Worm (Caenorhabditis elegans) whole organism, L1 larva: ENCODE measurements around the gene cdt-2.

Source experiments
- C04F5.9 ChIP-seq: sonication (generic microtip); optimal IDR thresholded peaks from 2 replicates; lab custom pipeline; 2016; ENCODE audit warnings: missing genetic modification characterization, missing compliant biosample characterization
- C16A3.4 ChIP-seq: fragments of 150-350 bp; optimal IDR thresholded peaks from 2 replicates; lab custom pipeline; 2014; ENCODE audit warnings: missing biosample characterization, missing genetic modification characterization
- C34B4.2 ChIP-seq: sonication (generic microtip); optimal IDR thresholded peaks from 2 replicates; lab custom pipeline; 2017; ENCODE audit warnings: mild to moderate bottlenecking, missing genetic modification characterization, missing compliant biosample characterization
- F16B12.6 ChIP-seq: fragments of 150-350 bp; optimal IDR thresholded peaks from 2 replicates; lab custom pipeline; 2014; ENCODE audit warnings: missing biosample characterization, missing genetic modification characterization
- Y116A8C.19 ChIP-seq: sonication (generic microtip); optimal IDR thresholded peaks from 2 replicates; lab custom pipeline; 2016; ENCODE audit warnings: missing compliant biosample characterization, missing genetic modification characterization, borderline replicate concordance
- alr-1 ChIP-seq: fragments of 200-800 bp; sonication (Bioruptor generic); optimal IDR thresholded peaks from 2 replicates; lab custom pipeline; 2018; ENCODE audit warnings: borderline replicate concordance, mild to moderate bottlenecking, missing genetic modification characterization, missing compliant biosample characterization
- aly-2 ChIP-seq: fragments of 150-350 bp; optimal IDR thresholded peaks from 2 replicates; lab custom pipeline; 2014; ENCODE audit warnings: missing biosample characterization, missing genetic modification characterization
- ama-1 ChIP-seq: fragments of 150-350 bp; optimal IDR thresholded peaks from 2 replicates; lab custom pipeline; 2014
- blmp-1 ChIP-seq: fragments of 150-350 bp; optimal IDR thresholded peaks from 2 replicates; lab custom pipeline; 2014; ENCODE audit warnings: missing biosample characterization, missing genetic modification characterization
- ceh-8 ChIP-seq: fragments of 200-800 bp; sonication (Bioruptor generic); optimal IDR thresholded peaks from 2 replicates; lab custom pipeline; 2018; ENCODE audit warnings: mild to moderate bottlenecking, missing genetic modification characterization, moderate library complexity, missing compliant biosample characterization
- ces-1 ChIP-seq: fragments of 150-350 bp; optimal IDR thresholded peaks from 2 replicates; lab custom pipeline; 2014; ENCODE audit warnings: missing biosample characterization, missing genetic modification reagents, missing genetic modification characterization
- dsc-1 ChIP-seq: sonication (generic microtip); optimal IDR thresholded peaks from 2 replicates; lab custom pipeline; 2016; ENCODE audit warnings: mild to moderate bottlenecking, missing genetic modification characterization, missing compliant biosample characterization
- efl-1 ChIP-seq, 4 experiments: fragments of 150-350 bp; optimal IDR thresholded peaks in 3 of 4; peaks in 1 of 4; 1 replicate in 1 of 4; 2 replicates in 3 of 4; lab custom pipeline; 2014; ENCODE audit warnings: missing biosample characterization in 2 of 4, missing genetic modification characterization in 2 of 4, missing genetic modification reagents in 2 of 4
- efl-3 ChIP-seq: fragments of 200-800 bp; sonication (Bioruptor generic); optimal IDR thresholded peaks from 2 replicates; lab custom pipeline; 2018; ENCODE audit warnings: mild to moderate bottlenecking, missing genetic modification characterization, missing compliant biosample characterization
- egl-13 ChIP-seq: sonication (generic microtip); optimal IDR thresholded peaks from 2 replicates; lab custom pipeline; 2016; ENCODE audit warnings: missing genotype, missing genetic modification reagents, missing genetic modification characterization, missing compliant biosample characterization
- egl-27 ChIP-seq, 2 experiments: fragments of 150-350 bp in 1 of 2; sonication (generic microtip); optimal IDR thresholded peaks; 3 replicates each; lab custom pipeline; 2017 to 2018; ENCODE audit warnings: missing biosample characterization in 2 of 2, missing genetic modification characterization in 2 of 2, missing genetic modification reagents in 2 of 2
- elt-2 ChIP-seq: sonication (generic microtip); optimal IDR thresholded peaks from 2 replicates; lab custom pipeline; 2016; ENCODE audit warnings: missing genetic modification characterization, mild to moderate bottlenecking, inconsistent platforms, missing compliant biosample characterization, missing genetic modification reagents
- elt-3 ChIP-seq, 6 experiments: fragments of 150-350 bp in 1 of 6; sonication (generic microtip); optimal IDR thresholded peaks; 2 replicates each; lab custom pipeline; 2017 to 2018; ENCODE audit warnings: missing biosample characterization in 6 of 6, missing genetic modification characterization in 6 of 6, inconsistent platforms in 1 of 6
- ets-5 ChIP-seq: fragments of 200-800 bp; sonication (Bioruptor generic); IDR thresholded peaks from 2 replicates; pipeline ENCODE4 v1.3.6; 2022; ENCODE audit warnings: missing genetic modification characterization, missing compliant biosample characterization
- fkh-10 ChIP-seq: sonication (generic microtip); optimal IDR thresholded peaks from 2 replicates; lab custom pipeline; 2017; ENCODE audit warnings: missing biosample characterization, missing genetic modification reagents, missing genetic modification characterization
- fkh-8 ChIP-seq: sonication (generic microtip); optimal IDR thresholded peaks from 2 replicates; lab custom pipeline; 2016; ENCODE audit warnings: mild to moderate bottlenecking, missing genetic modification characterization, missing compliant biosample characterization
- fos-1 ChIP-seq: fragments of 150-350 bp; optimal IDR thresholded peaks from 2 replicates; lab custom pipeline; 2014; ENCODE audit warnings: missing biosample characterization, missing genetic modification characterization
- grh-1 ChIP-seq: fragments of 200-800 bp; sonication (Bioruptor generic); IDR thresholded peaks from 2 replicates; pipeline ENCODE4 v1.3.6; 2022; ENCODE audit warnings: missing genetic modification reagents, missing genetic modification characterization, missing compliant biosample characterization
- hlh-17 ChIP-seq: fragments of 200-800 bp; sonication (Bioruptor generic); optimal IDR thresholded peaks from 2 replicates; lab custom pipeline; 2018; ENCODE audit warnings: missing genetic modification characterization, mild to moderate bottlenecking, missing compliant biosample characterization, moderate library complexity, borderline replicate concordance
- hlh-4 ChIP-seq: sonication (generic microtip); optimal IDR thresholded peaks from 2 replicates; lab custom pipeline; 2016; ENCODE audit warnings: mild to moderate bottlenecking, missing genetic modification characterization, missing compliant biosample characterization
- hpl-2 ChIP-seq: fragments of 150-350 bp; optimal IDR thresholded peaks from 2 replicates; lab custom pipeline; 2014; ENCODE audit warnings: missing biosample characterization, missing genetic modification reagents, missing genetic modification characterization
- irx-1 ChIP-seq: sonication (generic microtip); optimal IDR thresholded peaks from 2 replicates; lab custom pipeline; 2016; ENCODE audit warnings: missing genetic modification characterization, missing compliant biosample characterization
- jun-1 ChIP-seq: fragments of 150-350 bp; optimal IDR thresholded peaks from 2 replicates; lab custom pipeline; 2014; ENCODE audit warnings: missing biosample characterization, missing genetic modification reagents, missing genetic modification characterization
- lin-15B ChIP-seq: fragments of 150-350 bp; sonication (generic microtip); optimal IDR thresholded peaks from 3 replicates; lab custom pipeline; 2014; ENCODE audit warnings: missing biosample characterization, missing genetic modification characterization
- lin-35 ChIP-seq, 2 experiments: fragments of 150-350 bp; optimal IDR thresholded peaks; 2 replicates each; lab custom pipeline; 2014; ENCODE audit warnings: missing biosample characterization in 2 of 2, missing genetic modification characterization in 2 of 2, missing genetic modification reagents in 2 of 2
- lir-3 ChIP-seq: sonication (generic microtip); optimal IDR thresholded peaks from 2 replicates; lab custom pipeline; 2016; ENCODE audit warnings: mild to moderate bottlenecking, missing genetic modification characterization, moderate library complexity, missing compliant biosample characterization; ENCODE audit not compliant: poor library complexity
- lsy-2 ChIP-seq, 2 experiments: fragments of 150-350 bp; optimal IDR thresholded peaks; 2 replicates each; lab custom pipeline; 2014; ENCODE audit warnings: missing biosample characterization in 2 of 2, missing genetic modification characterization in 2 of 2
- mab-9 ChIP-seq: fragments of 200-800 bp; sonication (Bioruptor generic); IDR thresholded peaks from 2 replicates; pipeline ENCODE4 v1.3.6; 2022; ENCODE audit warnings: missing genetic modification reagents, missing genetic modification characterization, missing compliant biosample characterization
- mdl-1 ChIP-seq, 2 experiments: fragments of 150-350 bp; optimal IDR thresholded peaks; 2 replicates each; lab custom pipeline; 2014 to 2017; ENCODE audit warnings: missing biosample characterization in 2 of 2, missing genetic modification characterization in 2 of 2, inconsistent platforms in 1 of 2
- mef-2 ChIP-seq: fragments of 150-350 bp; optimal IDR thresholded peaks from 2 replicates; lab custom pipeline; 2014; ENCODE audit warnings: missing biosample characterization, missing genetic modification characterization
- mep-1 ChIP-seq: fragments of 150-350 bp; optimal IDR thresholded peaks from 2 replicates; lab custom pipeline; 2014; ENCODE audit warnings: missing biosample characterization, missing genetic modification characterization
- nhr-12 ChIP-seq: sonication (generic microtip); optimal IDR thresholded peaks from 2 replicates; lab custom pipeline; 2017; ENCODE audit warnings: missing biosample characterization, missing genetic modification characterization
- nhr-19 ChIP-seq: fragments of 200-800 bp; sonication (Bioruptor generic); conservative IDR thresholded peaks from 2 replicates; pipeline ENCODE4 v1.3.6; 2022; ENCODE audit warnings: missing genetic modification characterization, missing compliant biosample characterization
- nhr-20 ChIP-seq: sonication (generic microtip); optimal IDR thresholded peaks from 2 replicates; lab custom pipeline; 2016; ENCODE audit warnings: mild to moderate bottlenecking, missing genetic modification characterization, missing compliant biosample characterization
- nhr-28 ChIP-seq: fragments of 150-350 bp; optimal IDR thresholded peaks from 2 replicates; lab custom pipeline; 2014; ENCODE audit warnings: missing biosample characterization, missing genetic modification characterization
- nhr-76 ChIP-seq: sonication (generic microtip); optimal IDR thresholded peaks from 2 replicates; lab custom pipeline; 2017; ENCODE audit warnings: missing biosample characterization, missing genetic modification characterization
- nhr-77 ChIP-seq: fragments of 150-350 bp; optimal IDR thresholded peaks from 2 replicates; lab custom pipeline; 2014; ENCODE audit warnings: missing biosample characterization, missing genetic modification characterization
- nhr-84 ChIP-seq: sonication (generic microtip); optimal IDR thresholded peaks from 2 replicates; lab custom pipeline; 2017; ENCODE audit warnings: missing biosample characterization, missing genetic modification characterization
- nhr-85 ChIP-seq: sonication (generic microtip); peaks from one replicate; lab custom pipeline; 2016; ENCODE audit warnings: missing genetic modification characterization, inconsistent platforms, missing compliant biosample characterization
- pag-3 ChIP-seq: sonication (generic microtip); optimal IDR thresholded peaks from 2 replicates; lab custom pipeline; 2017; ENCODE audit warnings: missing genetic modification characterization, mild to moderate bottlenecking, missing compliant biosample characterization, antibody characterized with exemption, borderline replicate concordance; ENCODE audit not compliant: insufficient read depth
- snu-23 ChIP-seq: sonication (generic microtip); optimal IDR thresholded peaks from 2 replicates; lab custom pipeline; 2016; ENCODE audit warnings: missing genetic modification characterization, missing compliant biosample characterization
- sptf-1 ChIP-seq: fragments of 150-350 bp; optimal IDR thresholded peaks from 2 replicates; lab custom pipeline; 2014; ENCODE audit warnings: missing biosample characterization, missing genetic modification characterization
- unc-130 ChIP-seq: fragments of 150-350 bp; optimal IDR thresholded peaks from 2 replicates; lab custom pipeline; 2017; ENCODE audit warnings: missing biosample characterization, missing genetic modification characterization, inconsistent platforms
- unc-30 ChIP-seq: sonication (generic microtip); optimal IDR thresholded peaks from 2 replicates; lab custom pipeline; 2017; ENCODE audit warnings: missing biosample characterization, missing genetic modification characterization
- zag-1 ChIP-seq: fragments of 150-350 bp; optimal IDR thresholded peaks from 2 replicates; lab custom pipeline; 2014; ENCODE audit warnings: missing biosample characterization, missing genetic modification characterization
- ztf-11 ChIP-seq, 2 experiments: sonication (generic microtip); optimal IDR thresholded peaks; 2 replicates each; lab custom pipeline; 2016 to 2017; ENCODE audit warnings: missing genetic modification characterization in 2 of 2, missing biosample characterization in 1 of 2, missing compliant biosample characterization in 1 of 2
- ztf-4 ChIP-seq: fragments of 150-350 bp; optimal IDR thresholded peaks from 2 replicates; lab custom pipeline; 2014; ENCODE audit warnings: missing biosample characterization, missing genetic modification characterization

The cdt-2 gene

DNA sequence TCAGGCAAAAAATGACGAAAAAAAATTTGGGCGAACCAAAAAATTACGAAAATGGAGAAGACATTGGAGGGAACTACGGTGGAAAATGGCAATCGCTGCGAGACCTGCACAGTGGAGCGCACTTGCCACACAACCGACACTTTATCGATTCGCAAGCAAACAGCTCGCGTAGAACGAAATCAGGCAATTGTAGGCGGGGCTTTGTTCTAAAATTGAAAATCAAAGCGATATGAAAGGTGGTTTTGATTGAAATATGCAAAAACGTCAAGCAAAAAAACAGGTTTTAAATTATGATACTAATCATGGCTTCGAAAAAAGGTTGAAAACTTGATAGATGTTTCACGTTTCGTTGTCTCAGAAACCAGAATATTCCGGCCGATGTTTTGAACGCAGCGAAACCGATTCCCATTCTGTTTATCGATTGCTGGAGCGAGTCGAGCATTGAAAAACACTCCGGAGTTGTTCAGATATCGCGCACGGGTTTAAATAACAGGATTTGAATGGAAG, 11.3 kb upstream of the cdt-2 start, which contains the start of the genes fib-1 and mut-15 (continued):
- TF ChIP-seq alr-1 (tag; lab: Kevin White, UChicago) (no peak), C34B4.2 (tag; lab: Kevin White, UChicago) (no peak), hpl-2 (GFP tag; lab: Kevin White, UChicago) (peak; percentile 65), fos-1 (tag; lab: Kevin White, UChicago) (peak; percentile 79), fkh-8 (tag; lab: Kevin White, UChicago) (peak; percentile 98), efl-3 (GFP tag; lab: Kevin White, UChicago) (peak; percentile 54), nhr-85 (tag; lab: Kevin White, UChicago) (peak; percentile 96), lin-35 (GFP tag; optimal IDR thresholded peaks at IDR 0.05; lab: Kevin White, UChicago) (peak; percentile 90 to 92), egl-27 (tag; optimal IDR thresholded peaks at IDR 0.05; lab: Kevin White, UChicago) (peak in 1 of 2 experiments; percentile 45), ets-5 (GFP tag; lab: Robert Waterston, UW) (no peak), blmp-1 (peak; percentile 73), dsc-1 (tag; lab: Kevin White, UChicago) (peak; percentile 93), efl-1 (optimal IDR thresholded peaks at IDR 0.05; lab: Kevin White, UChicago) (peak; percentile 91 to 95), efl-1 (GFP tag; optimal IDR thresholded peaks at IDR 0.05 in 1 of 2; lab: Kevin White, UChicago) (peak; percentile 84 to 98), lsy-2 (tag; optimal IDR thresholded peaks at IDR 0.05; lab: Kevin White, UChicago) (peak; percentile 95 to 98), elt-2 (tag; lab: Kevin White, UChicago) (peak; percentile 68), egl-13 (tag; lab: Kevin White, UChicago) (peak; percentile 86), ama-1 (lab: Kevin White, UChicago) (peak; percentile 6), F16B12.6 (tag; lab: Kevin White, UChicago) (peak; percentile 57), zag-1 (tag; lab: Kevin White, UChicago) (peak; percentile 21), ces-1 (GFP tag; lab: Kevin White, UChicago) (no peak), mep-1 (tag; lab: Kevin White, UChicago) (peak; percentile 94), sptf-1 (tag; lab: Kevin White, UChicago) (no peak), C04F5.9 (tag; lab: Kevin White, UChicago) (peak; percentile 90), mab-9 (GFP tag; lab: Robert Waterston, UW) (peak; percentile 82), hlh-4 (no peak), fkh-10 (GFP tag; lab: Kevin White, UChicago) (peak; percentile 74), nhr-28 (tag; lab: Kevin White, UChicago) (no peak), hlh-17 (no peak), nhr-76 (tag; lab: Kevin White, UChicago) (no peak), mdl-1 (tag; optimal IDR thresholded peaks at IDR 0.05; lab: Kevin White, UChicago) (peak in 1 of 2 experiments; percentile 81), irx-1 (tag; lab: Kevin White, UChicago) (peak; percentile 85), elt-3 (tag; optimal IDR thresholded peaks at IDR 0.05; lab: Kevin White, UChicago) (peak in 4 of 6 experiments; percentile 45 to 85 (median 66)), mef-2 (tag; lab: Kevin White, UChicago) (peak; percentile 56), unc-30 (no peak), nhr-20 (tag; lab: Kevin White, UChicago) (peak; percentile 96), ceh-8 (peak; percentile 82), unc-130 (peak; percentile 90), grh-1 (GFP tag; lab: Robert Waterston, UW) (peak; percentile 79), snu-23 (peak; percentile 97), Y116A8C.19 (tag; lab: Kevin White, UChicago) (peak; percentile 40), lir-3 (tag; lab: Kevin White, UChicago) (peak; percentile 86), C16A3.4 (tag; lab: Kevin White, UChicago) (peak; percentile 96), jun-1 (peak; percentile 87), nhr-77 (tag; lab: Kevin White, UChicago) (peak; percentile 91), nhr-84 (tag; lab: Kevin White, UChicago) (no peak), nhr-19 (GFP tag; lab: Robert Waterston, UW) (peak; percentile 92), nhr-12 (tag; lab: Kevin White, UChicago) (no peak), ztf-11 (tag; optimal IDR thresholded peaks at IDR 0.05; lab: Kevin White, UChicago) (peak in 1 of 2 experiments; percentile 92), lin-15B (tag; lab: Kevin White, UChicago) (peak; percentile 96), ztf-4 (tag; lab: Kevin White, UChicago) (peak; percentile 72), pag-3 (tag; lab: Kevin White, UChicago) (peak; percentile 71), aly-2 (peak; percentile 33)
